Fruit fly (Drosophila melanogaster) whole organism, wandering third instar larva: ENCODE data around the gene CG15336.

Experiments
- Abd-B ChIP-seq: fragments of >200 bp; optimal IDR thresholded peaks from 2 replicates; lab custom pipeline; 2017; ENCODE audit warnings: missing biosample characterization, missing genetic modification characterization
- CG32264 ChIP-seq: fragments of 200-800 bp; sonication (Bioruptor generic); optimal IDR thresholded peaks from 2 replicates; lab custom pipeline; 2016; ENCODE audit warnings: missing biosample characterization, missing genetic modification characterization
- CG9705 ChIP-seq: fragments of 200-800 bp; sonication (Bioruptor generic); optimal IDR thresholded peaks from 2 replicates; lab custom pipeline; 2018; ENCODE audit warnings: missing biosample characterization, mild to moderate bottlenecking, missing genetic modification characterization
- CrebA ChIP-seq: fragments of 200-800 bp; sonication (Bioruptor generic); optimal IDR thresholded peaks from 2 replicates; lab custom pipeline; 2016; ENCODE audit warnings: missing biosample characterization, mild to moderate bottlenecking, missing genetic modification characterization, borderline replicate concordance
- Dfd ChIP-seq: fragments of >200 bp; optimal IDR thresholded peaks from 2 replicates; lab custom pipeline; 2017; ENCODE audit warnings: missing biosample characterization, missing genetic modification characterization
- Dif ChIP-seq: fragments of 200-275, 200-300 bp; sonication (Bioruptor generic); optimal IDR thresholded peaks from 2 replicates; lab custom pipeline; 2018; ENCODE audit warnings: missing biosample characterization, missing genetic modification characterization; ENCODE audit not compliant: partially characterized antibody
- GATAd ChIP-seq: sonication (Bioruptor generic); optimal IDR thresholded peaks from 2 replicates; lab custom pipeline; 2016; ENCODE audit warnings: missing biosample characterization, missing genetic modification characterization
- HLH106 ChIP-seq: fragments of 200-800 bp; optimal IDR thresholded peaks from 3 replicates; lab custom pipeline; 2019; ENCODE audit warnings: missing biosample characterization, mild to moderate bottlenecking, missing genetic modification characterization, moderate library complexity
- Hnf4 ChIP-seq: fragments of 200-800 bp; sonication (Bioruptor generic); optimal IDR thresholded peaks from 2 replicates; lab custom pipeline; 2016; ENCODE audit warnings: missing biosample characterization, mild to moderate bottlenecking, missing genetic modification characterization
- Hr78 ChIP-seq: fragments of >200 bp; optimal IDR thresholded peaks from 2 replicates; lab custom pipeline; 2017; ENCODE audit warnings: missing biosample characterization, missing genetic modification characterization
- Hr83 ChIP-seq: fragments of 200-300 bp; sonication (Bioruptor generic); optimal IDR thresholded peaks from 2 replicates; lab custom pipeline; 2016; ENCODE audit warnings: missing biosample characterization, mild to moderate bottlenecking, missing genetic modification characterization, moderate library complexity; ENCODE audit not compliant: poor library complexity, severe bottlenecking
- Jra ChIP-seq: sonication (Bioruptor generic); optimal IDR thresholded peaks from 2 replicates; lab custom pipeline; 2016; ENCODE audit warnings: missing biosample characterization, missing genetic modification characterization
- Mio ChIP-seq: sonication (Bioruptor generic); optimal IDR thresholded peaks from 2 replicates; lab custom pipeline; 2016; ENCODE audit warnings: missing biosample characterization, missing genetic modification characterization
- Myc ChIP-seq: fragments of >200 bp; optimal IDR thresholded peaks from 2 replicates; lab custom pipeline; 2017
- N ChIP-seq: fragments of >200 bp; optimal IDR thresholded peaks from 2 replicates; lab custom pipeline; 2018; ENCODE audit warnings: missing biosample characterization, missing external identifiers, missing genetic modification characterization
- OdsH ChIP-seq: fragments of 200-800 bp; sonication (Bioruptor generic); optimal IDR thresholded peaks from 2 replicates; lab custom pipeline; 2016; ENCODE audit warnings: missing biosample characterization, mild to moderate bottlenecking, missing genetic modification characterization
- Rel ChIP-seq, 2 experiments: fragments of 200-800 bp; sonication (Bioruptor generic) in 1 of 2; optimal IDR thresholded peaks; 2 replicates in 1 of 2; 3 replicates in 1 of 2; lab custom pipeline; 2016 to 2019; ENCODE audit warnings: mild to moderate bottlenecking in 2 of 2, missing biosample characterization in 2 of 2, missing genetic modification characterization in 2 of 2, moderate library complexity in 1 of 2
- Sp1 ChIP-seq: fragments of 200-800 bp; sonication (Bioruptor generic); optimal IDR thresholded peaks from 3 replicates; lab custom pipeline; 2019; ENCODE audit warnings: missing biosample characterization, mild to moderate bottlenecking, missing genetic modification characterization, moderate library complexity
- Vsx2 ChIP-seq: fragments of 200-300, 225-300 bp; sonication (Bioruptor generic); optimal IDR thresholded peaks from 2 replicates; lab custom pipeline; 2018; ENCODE audit warnings: missing biosample characterization, missing genetic modification characterization; ENCODE audit not compliant: partially characterized antibody
- br ChIP-seq: fragments of 200-800 bp; sonication (Bioruptor generic); optimal IDR thresholded peaks from 2 replicates; lab custom pipeline; 2016; ENCODE audit warnings: missing biosample characterization, missing genetic modification characterization
- brk ChIP-seq: fragments of 200-800 bp; sonication (Bioruptor generic); optimal IDR thresholded peaks from 2 replicates; lab custom pipeline; 2016; ENCODE audit warnings: missing biosample characterization, mild to moderate bottlenecking, missing genetic modification characterization
- dl ChIP-seq, 2 experiments: fragments of 175-275, 200-275 bp in 1 of 2; fragments of 200-275 bp in 1 of 2; sonication (Bioruptor generic); optimal IDR thresholded peaks; lab custom pipeline; 2018; ENCODE audit warnings: mild to moderate bottlenecking in 2 of 2, missing biosample characterization in 2 of 2, missing genetic modification characterization in 2 of 2, moderate library complexity in 2 of 2; ENCODE audit not compliant: partially characterized antibody in 2 of 2, insufficient read depth in 1 of 2
- dmrt93B ChIP-seq: fragments of 200-800 bp; sonication (Bioruptor generic); optimal IDR thresholded peaks from 2 replicates; lab custom pipeline; 2018; ENCODE audit warnings: missing biosample characterization, mild to moderate bottlenecking, missing genetic modification characterization
- dsf ChIP-seq: sonication (Bioruptor generic); optimal IDR thresholded peaks from 2 replicates; lab custom pipeline; 2016; ENCODE audit warnings: missing biosample characterization, missing genetic modification characterization, borderline replicate concordance
- ey ChIP-seq: fragments of 200-800 bp; sonication (Bioruptor generic); optimal IDR thresholded peaks from 2 replicates; lab custom pipeline; 2016; ENCODE audit warnings: missing biosample characterization, missing genetic modification characterization
- foxo ChIP-seq, 2 experiments: fragments of 200-800 bp; sonication (Bioruptor generic); optimal IDR thresholded peaks; 2 replicates in 1 of 2; 3 replicates in 1 of 2; lab custom pipeline; 2016 to 2017; ENCODE audit warnings: missing biosample characterization in 2 of 2, missing genetic modification characterization in 2 of 2
- fru ChIP-seq: fragments of 200-800 bp; sonication (Bioruptor generic); optimal IDR thresholded peaks from 3 replicates; lab custom pipeline; 2016; ENCODE audit warnings: missing biosample characterization, mild to moderate bottlenecking, missing genetic modification characterization
- h ChIP-seq: fragments of 200-800 bp; sonication (Bioruptor generic); optimal IDR thresholded peaks from 3 replicates; lab custom pipeline; 2016; ENCODE audit warnings: missing biosample characterization, mild to moderate bottlenecking, missing genetic modification characterization
- jim ChIP-seq: fragments of 175-275, 200-325 bp; sonication (Bioruptor generic); optimal IDR thresholded peaks from 2 replicates; lab custom pipeline; 2016; ENCODE audit warnings: missing biosample characterization, mild to moderate bottlenecking, missing genetic modification characterization
- lola ChIP-seq: fragments of >200 bp; optimal IDR thresholded peaks from 2 replicates; lab custom pipeline; 2017; ENCODE audit warnings: missing biosample characterization, missing genetic modification characterization
- pan ChIP-seq: fragments of >200 bp; optimal IDR thresholded peaks from 2 replicates; lab custom pipeline; 2017
- psq ChIP-seq: fragments of 200-800 bp; sonication (Bioruptor generic); optimal IDR thresholded peaks from 3 replicates; lab custom pipeline; 2017; ENCODE audit warnings: missing biosample characterization, mild to moderate bottlenecking, missing genetic modification characterization, moderate library complexity
- rgr ChIP-seq: fragments of 200-800 bp; sonication (Bioruptor generic); optimal IDR thresholded peaks from 3 replicates; lab custom pipeline; 2016; ENCODE audit warnings: missing biosample characterization, mild to moderate bottlenecking, missing genetic modification characterization
- sage ChIP-seq: fragments of 200-800 bp; sonication (Bioruptor generic); optimal IDR thresholded peaks from 2 replicates; lab custom pipeline; 2016; ENCODE audit warnings: missing biosample characterization, mild to moderate bottlenecking, missing genetic modification characterization
- sv ChIP-seq: fragments of 200-800 bp; sonication (Bioruptor generic); optimal IDR thresholded peaks from 3 replicates; lab custom pipeline; 2016; ENCODE audit warnings: missing biosample characterization, missing genetic modification characterization
- tai ChIP-seq: sonication (Bioruptor generic); optimal IDR thresholded peaks from 2 replicates; lab custom pipeline; 2016; ENCODE audit warnings: missing biosample characterization, missing genetic modification characterization
- usp ChIP-seq: fragments of >200 bp; optimal IDR thresholded peaks from 2 replicates; lab custom pipeline; 2017; ENCODE audit warnings: missing biosample characterization, missing genetic modification characterization
- woc ChIP-seq: sonication (Bioruptor generic); optimal IDR thresholded peaks from 2 replicates; lab custom pipeline; 2016; ENCODE audit warnings: missing biosample characterization, mild to moderate bottlenecking, missing genetic modification characterization

CG15336 gene

dm6 chrX:8107936-8108335, 39.8 kb upstream of the CG15336 start:
- TF ChIP-seq woc: no peak
- no peak for TF ChIP-seq fru (GFP tag; lab: Kevin White, UChicago)
- no peak for TF ChIP-seq OdsH (GFP tag; lab: Kevin White, UChicago)
- TF ChIP-seq foxo (GFP tag; optimal IDR thresholded peaks at IDR 0.05; lab: Kevin White, UChicago): no peak
- no peak for TF ChIP-seq CG32264 (GFP tag; lab: Kevin White, UChicago)
- TF ChIP-seq CG9705 (GFP tag; lab: Kevin White, UChicago): no peak
- TF ChIP-seq Jra (GFP tag; lab: Kevin White, UChicago): no peak
- no peak for TF ChIP-seq br
- no peak for TF ChIP-seq pan (lab: Kevin White, UChicago)
- no peak for TF ChIP-seq Abd-B (GFP tag; lab: Kevin White, UChicago)
- no peak for TF ChIP-seq lola (GFP tag; lab: Kevin White, UChicago)
- no peak for TF ChIP-seq Hr78 (GFP tag; lab: Kevin White, UChicago)
- no peak for TF ChIP-seq dl (GFP tag; optimal IDR thresholded peaks at IDR 0.05; lab: Kevin White, UChicago; ENCODE audit: insufficient read depth in 1 of 2, partially characterized antibody in 2 of 2)
- no peak for TF ChIP-seq usp
- no peak for TF ChIP-seq brk (GFP tag; lab: Kevin White, UChicago)

dm6 chrX:8110984-8111383, 36.8 kb upstream of the CG15336 start:
- TF ChIP-seq Rel (GFP tag; optimal IDR thresholded peaks at IDR 0.05; lab: Kevin White, UChicago) (no peak), Rel (tag; optimal IDR thresholded peaks at IDR 0.05; lab: Kevin White, UChicago) (peak; percentile 62), HLH106 (tag; lab: Kevin White, UChicago) (no peak)

- TF ChIP-seq GATAd (no peak), pan (lab: Kevin White, UChicago) (no peak), rgr (GFP tag; lab: Kevin White, UChicago) (peak; percentile 32), dl (GFP tag; optimal IDR thresholded peaks at IDR 0.05; lab: Kevin White, UChicago; ENCODE audit: insufficient read depth in 1 of 2, partially characterized antibody in 2 of 2) (no peak), OdsH (GFP tag; lab: Kevin White, UChicago) (peak; percentile 20), psq (no peak), foxo (GFP tag; optimal IDR thresholded peaks at IDR 0.05; lab: Kevin White, UChicago) (peak in 1 of 2 experiments; percentile 58), Dif (GFP tag; lab: Kevin White, UChicago) (no peak), CG9705 (GFP tag; lab: Kevin White, UChicago) (no peak), usp (no peak), br (no peak), dsf (GFP tag; lab: Kevin White, UChicago) (no peak), Dfd (peak; percentile 40), Mio (GFP tag; lab: Kevin White, UChicago) (no peak), brk (GFP tag; lab: Kevin White, UChicago) (no peak), Hr83 (GFP tag; lab: Kevin White, UChicago) (no peak), sage (GFP tag; lab: Kevin White, UChicago) (no peak), woc (no peak), Vsx2 (no peak), N (GFP tag; lab: Kevin White, UChicago) (no peak), CG32264 (GFP tag; lab: Kevin White, UChicago) (no peak), Myc (lab: Kevin White, UChicago) (no peak), dmrt93B (no peak), ey (GFP tag; lab: Kevin White, UChicago) (peak; percentile 53), Jra (GFP tag; lab: Kevin White, UChicago) (no peak), sv (GFP tag; lab: Kevin White, UChicago) (no peak), Hr78 (GFP tag; lab: Kevin White, UChicago) (no peak), Rel (GFP tag; optimal IDR thresholded peaks at IDR 0.05; lab: Kevin White, UChicago) (no peak), Rel (tag; optimal IDR thresholded peaks at IDR 0.05; lab: Kevin White, UChicago) (no peak), tai (GFP tag; lab: Kevin White, UChicago) (no peak), HLH106 (tag; lab: Kevin White, UChicago) (no peak), Hnf4 (GFP tag; lab: Kevin White, UChicago) (no peak), Sp1 (GFP tag; lab: Kevin White, UChicago) (peak; percentile 27), Abd-B (GFP tag; lab: Kevin White, UChicago) (no peak), CrebA (GFP tag; lab: Kevin White, UChicago) (no peak), lola (GFP tag; lab: Kevin White, UChicago) (no peak), h (GFP tag; lab: Kevin White, UChicago) (peak; percentile 11), jim (GFP tag; lab: Kevin White, UChicago) (no peak), fru (GFP tag; lab: Kevin White, UChicago) (peak; percentile 62)
- TF ChIP-seq, all 38 proteins: peak for 8
These were observed 35.0 kb upstream of the CG15336 start for dm6 chrX:8112715-8113114.
